Fruit fly (Drosophila melanogaster) whole organism, embryonic: Measurements from ENCODE around the gene drpr.

Source experiments
- CG15011 ChIP-seq: fragments of 200-800 bp; sonication (Bioruptor generic); optimal IDR thresholded peaks from 3 replicates; lab custom pipeline; 2018; ENCODE audit warnings: missing biosample characterization, mild to moderate bottlenecking, missing genetic modification characterization
- D19B ChIP-seq: fragments of 200-800 bp; sonication (Bioruptor generic); optimal IDR thresholded peaks from 2 replicates; lab custom pipeline; 2017; ENCODE audit warnings: missing biosample characterization, mild to moderate bottlenecking, missing genetic modification characterization
- cato ChIP-seq: fragments of 200-800 bp; sonication (Bioruptor generic); optimal IDR thresholded peaks from 2 replicates; lab custom pipeline; 2016; ENCODE audit warnings: missing biosample characterization, missing genetic modification characterization, borderline replicate concordance
- usp ChIP-seq: fragments of >200 bp; optimal IDR thresholded peaks from 2 replicates; lab custom pipeline; 2017; ENCODE audit warnings: missing biosample characterization, missing genetic modification characterization

DNA sequence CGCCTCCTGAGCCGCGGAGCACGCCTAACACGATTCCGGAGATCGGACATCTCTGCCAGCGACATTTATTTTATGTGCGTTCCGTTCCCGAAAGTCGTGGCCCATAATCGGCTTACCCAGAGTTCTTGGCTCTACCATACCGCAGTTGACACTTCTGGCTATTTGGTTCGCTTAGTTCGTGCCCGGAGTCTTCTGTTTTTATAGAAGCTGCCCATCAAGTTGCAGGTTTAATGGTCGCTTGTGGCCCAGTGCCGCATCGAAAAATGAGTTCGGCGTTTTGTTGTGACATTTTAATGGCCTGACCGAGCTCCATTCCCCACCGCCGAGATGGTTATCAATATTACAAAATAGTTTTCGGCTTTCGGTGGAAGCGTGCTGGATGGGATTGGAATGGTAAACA is 54.7 kb downstream of the drpr start:
- TF ChIP-seq CG15011 (GFP tag; lab: Kevin White, UChicago), result no peak
- no peak for TF ChIP-seq D19B (GFP tag; lab: Kevin White, UChicago)
- TF ChIP-seq cato, result no peak
- no peak for TF ChIP-seq usp (GFP tag; lab: Kevin White, UChicago)
